Worm (Caenorhabditis elegans) whole organism, mixed stage, embryonic: ENCODE measurements around the gene srh-105.

ENCODE experiments used
- ces-1 ChIP-seq: fragments of 150-350 bp; optimal IDR thresholded peaks from 2 replicates; lab custom pipeline; 2014; ENCODE audit warnings: missing biosample characterization, missing genetic modification reagents, missing genetic modification characterization
- elt-1 ChIP-seq: sonication (generic microtip); optimal IDR thresholded peaks from 2 replicates; lab custom pipeline; 2017; ENCODE audit warnings: missing genetic modification characterization, mild to moderate bottlenecking, missing compliant biosample characterization, antibody characterized with exemption, moderate library complexity, borderline replicate concordance; ENCODE audit not compliant: insufficient read depth
- mls-2 ChIP-seq: sonication (generic microtip); optimal IDR thresholded peaks from 2 replicates; lab custom pipeline; 2016; ENCODE audit warnings: mild to moderate bottlenecking, missing genetic modification characterization, moderate library complexity, missing compliant biosample characterization
- nhr-237 ChIP-seq: fragments of 150-350 bp; optimal IDR thresholded peaks from 2 replicates; lab custom pipeline; 2014; ENCODE audit warnings: missing biosample characterization, missing genetic modification characterization

DNA sequence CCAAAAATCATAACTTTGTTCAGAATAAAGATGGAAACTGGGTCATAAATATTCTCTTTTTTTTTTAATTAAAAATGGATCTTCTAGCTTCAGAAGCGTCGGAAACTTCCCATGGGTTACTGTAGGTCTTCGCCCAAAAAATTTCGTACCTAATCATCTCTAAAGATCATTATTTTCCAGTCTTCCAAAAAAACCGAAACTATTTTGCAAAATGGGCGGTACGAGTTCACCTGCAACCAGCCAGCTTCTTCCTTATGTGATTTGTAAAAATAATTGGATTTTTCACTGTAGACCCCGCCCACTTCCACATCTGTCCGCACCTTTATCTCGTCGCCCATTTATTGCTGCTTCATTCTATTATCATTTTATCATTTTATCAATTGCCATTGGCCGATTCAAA is 37.3 kb upstream of the srh-105 start, which contains the start of gene mlt-10:
- TF ChIP-seq nhr-237 (tag; lab: Kevin White, UChicago) = no peak
- TF ChIP-seq mls-2 = no peak
- TF ChIP-seq ces-1 = no peak
- no peak for TF ChIP-seq elt-1
